Fruit fly (Drosophila melanogaster): ENCODE data around the gene CG5004.

The CG5004 gene

DNA sequence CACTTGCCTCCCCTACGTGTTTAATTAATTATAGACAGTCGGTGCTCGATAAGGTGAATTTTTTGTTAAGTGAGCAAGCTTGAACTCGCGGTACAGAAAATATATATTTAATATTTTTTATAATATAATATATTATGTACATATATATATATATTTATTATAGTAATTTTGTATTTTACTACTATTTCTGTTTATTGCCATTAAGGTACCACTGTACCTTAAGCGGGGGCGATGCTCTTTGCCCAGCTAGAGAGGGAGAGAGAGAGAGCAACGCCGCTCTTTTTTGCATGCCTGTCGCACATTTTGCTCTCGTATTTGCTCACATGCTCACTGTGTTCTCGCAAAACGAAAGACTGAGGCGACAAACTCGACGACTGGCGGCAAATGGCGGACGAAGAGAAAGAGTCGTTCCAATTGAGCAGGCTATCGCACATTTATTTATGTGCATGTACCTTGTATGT is 63.1 kb downstream of the CG5004 start (continued):
- TF ChIP-seq gem (tag; optimal IDR thresholded peaks at IDR 0.05), result peak; percentile 60
- no peak for TF ChIP-seq maf-S (GFP tag; optimal IDR thresholded peaks at IDR 0.05)
- TF ChIP-seq Myb (GFP tag; optimal IDR thresholded peaks at IDR 0.05), result no peak
- TF ChIP-seq z (GFP tag; IDR thresholded peaks at IDR 0.05), result no peak
- no peak for TF ChIP-seq CG30431 (GFP tag; optimal IDR thresholded peaks at IDR 0.05)
- no peak for TF ChIP-seq Usf (GFP tag; optimal IDR thresholded peaks at IDR 0.05)
- no peak for TF ChIP-seq Doc2 (GFP tag; IDR thresholded peaks at IDR 0.05)
- TF ChIP-seq CG6175 (GFP tag; IDR thresholded peaks at IDR 0.05), result no peak
- peak; percentile 15 for TF ChIP-seq Fer2 (tag; optimal IDR thresholded peaks at IDR 0.05)
- TF ChIP-seq Dad (GFP tag; optimal IDR thresholded peaks at IDR 0.05), result no peak
- TF ChIP-seq Sry-β (GFP tag; optimal IDR thresholded peaks at IDR 0.05), result no peak
- TF ChIP-seq sens (GFP tag), result no peak
- no peak for TF ChIP-seq CG1024 (GFP tag; IDR thresholded peaks at IDR 0.05)
- TF ChIP-seq E2f1 (GFP tag; IDR thresholded peaks at IDR 0.05), result 0 out of 2 replicates have a peak, but pooled peaks have one; percentile 32
- peak; percentile 36 for TF ChIP-seq caup (GFP tag; optimal IDR thresholded peaks at IDR 0.05; ENCODE audit: severe bottlenecking)
- no peak for TF ChIP-seq tx (GFP tag; optimal IDR thresholded peaks at IDR 0.05)
- peak; percentile 63; the same call in 1 of the 2 replicates for TF ChIP-seq CG11247 (GFP tag; IDR thresholded peaks at IDR 0.05)
- no peak for TF ChIP-seq her (GFP tag; optimal IDR thresholded peaks at IDR 0.05)
- no peak for TF ChIP-seq CG33557 (GFP tag; optimal IDR thresholded peaks at IDR 0.05)
- peak; percentile 38 for TF ChIP-seq Sox102F (GFP tag; optimal IDR thresholded peaks at IDR 0.05)
- 0 out of 2 replicates have a peak, but pooled peaks have one; percentile 11 for TF ChIP-seq CG11085 (GFP tag; IDR thresholded peaks at IDR 0.05)
- TF ChIP-seq CG14860 (GFP tag; IDR thresholded peaks at IDR 0.05; ENCODE audit: partially characterized antibody), result no peak
- TF ChIP-seq bsh (GFP tag; optimal IDR thresholded peaks at IDR 0.05), result peak in 1 of 2 experiments; percentile 66
- no peak for TF ChIP-seq CG10321 (GFP tag; IDR thresholded peaks at IDR 0.05)
- no peak for TF ChIP-seq bigmax (GFP tag; optimal IDR thresholded peaks at IDR 0.05)
- TF ChIP-seq CG4282 (GFP tag; optimal IDR thresholded peaks at IDR 0.05), result no peak
- no peak for TF ChIP-seq CG1792 (GFP tag; optimal IDR thresholded peaks at IDR 0.05)
- peak; percentile 47 for TF ChIP-seq Dek (tag; optimal IDR thresholded peaks at IDR 0.05)
- peak; percentile 69; the same call in 2 of the 3 replicates for TF ChIP-seq CG11695 (GFP tag; IDR thresholded peaks at IDR 0.05)
- TF ChIP-seq eyg (GFP tag; optimal IDR thresholded peaks at IDR 0.05), result no peak
- TF ChIP-seq CG14441 (GFP tag; IDR thresholded peaks at IDR 0.05), result peak; percentile 49; the same call in 1 of the 2 replicates
- TF ChIP-seq da (GFP tag; optimal IDR thresholded peaks at IDR 0.05), result no peak
- TF ChIP-seq CG32767 (GFP tag; IDR thresholded peaks at IDR 0.05), result no peak
- TF ChIP-seq gfzf (GFP tag; optimal IDR thresholded peaks at IDR 0.05), result no peak
- no peak for TF ChIP-seq yki (optimal IDR thresholded peaks at IDR 0.05)
- peak; percentile 57 for TF ChIP-seq unpg (GFP tag; optimal IDR thresholded peaks at IDR 0.05)
- TF ChIP-seq Xrp1 (GFP tag; IDR thresholded peaks at IDR 0.05), result peak; percentile 18; the same call in 1 of the 2 replicates
- no peak for TF ChIP-seq aop (GFP tag; IDR thresholded peaks at IDR 0.05)
- TF ChIP-seq tll (GFP tag; optimal IDR thresholded peaks at IDR 0.05), result peak in 1 of 2 experiments; percentile 12
- peak; percentile 3 for TF ChIP-seq CG11723 (GFP tag; optimal IDR thresholded peaks at IDR 0.05)
- no peak for TF ChIP-seq az2 (GFP tag; optimal IDR thresholded peaks at IDR 0.05)
- TF ChIP-seq tap (tag; optimal IDR thresholded peaks at IDR 0.05), result peak; percentile 16
- TF ChIP-seq stwl (tag; optimal IDR thresholded peaks at IDR 0.05), result no peak
- no peak for TF ChIP-seq CG7963 (GFP tag; IDR thresholded peaks at IDR 0.05; ENCODE audit: partially characterized antibody)
- no peak for TF ChIP-seq TFAM (GFP tag; optimal IDR thresholded peaks at IDR 0.05)
- TF ChIP-seq CG17568 (GFP tag; optimal IDR thresholded peaks at IDR 0.05), result no peak
- TF ChIP-seq Rx (GFP tag; IDR thresholded peaks at IDR 0.05), result no peak
- no peak for TF ChIP-seq CG1529 (GFP tag; optimal IDR thresholded peaks at IDR 0.05)
- no peak for TF ChIP-seq CG33213 (GFP tag; optimal IDR thresholded peaks at IDR 0.05)
- no peak for TF ChIP-seq org-1 (GFP tag; optimal IDR thresholded peaks at IDR 0.05)
- TF ChIP-seq CoRest (tag; optimal IDR thresholded peaks at IDR 0.05), result peak; percentile 45

All from whole organism, embryonic.